Worm (Caenorhabditis elegans): ENCODE data around the gene gly-9.

DNA sequence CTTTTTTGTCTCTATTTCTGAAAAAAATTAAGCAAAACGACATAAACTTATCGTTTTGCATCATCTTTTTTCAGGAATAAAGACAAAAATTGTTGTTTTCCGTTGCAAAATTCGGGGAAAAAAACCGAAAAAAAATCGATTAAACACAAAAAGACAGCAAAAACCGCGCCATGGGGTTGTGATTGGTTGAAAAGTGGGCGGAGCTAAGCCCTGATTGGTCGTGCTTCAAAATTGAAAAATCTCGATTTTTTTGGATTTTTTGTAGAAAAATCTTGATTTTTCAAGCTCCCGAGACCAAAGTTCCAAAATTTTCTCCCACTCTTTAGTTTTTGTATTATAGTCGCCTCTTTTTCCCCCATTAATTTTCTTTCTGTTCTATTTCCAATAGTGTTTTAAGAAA is 52.1 kb downstream of the gly-9 start:
- no peak for TF ChIP-seq zip-5 (tag; optimal IDR thresholded peaks at IDR 0.05)
- no peak for TF ChIP-seq pat-9 (tag; optimal IDR thresholded peaks at IDR 0.05)
- TF ChIP-seq mec-3 (tag; optimal IDR thresholded peaks at IDR 0.05; ENCODE audit: borderline replicate concordance): no peak
- TF ChIP-seq eyg-1 (tag; optimal IDR thresholded peaks at IDR 0.05): no peak
- no peak for TF ChIP-seq lin-11 (tag; optimal IDR thresholded peaks at IDR 0.05)
- TF ChIP-seq pha-4 (tag; optimal IDR thresholded peaks at IDR 0.05): no peak
- TF ChIP-seq dmd-4 (tag; optimal IDR thresholded peaks at IDR 0.05; ENCODE audit: borderline replicate concordance): no peak
- no peak for TF ChIP-seq unc-42 (tag; optimal IDR thresholded peaks at IDR 0.05)
- TF ChIP-seq pqm-1 (tag; optimal IDR thresholded peaks at IDR 0.05): no peak
